Fruit fly (Drosophila melanogaster): Measurements from ENCODE around the gene Hsp26.

- TF ChIP-seq rgr (GFP tag; optimal IDR thresholded peaks at IDR 0.05): no peak
- TF ChIP-seq Myc (optimal IDR thresholded peaks at IDR 0.05): no peak
- no peak for TF ChIP-seq Dfd (GFP tag; optimal IDR thresholded peaks at IDR 0.05)
- no peak for TF ChIP-seq CG32264 (GFP tag; optimal IDR thresholded peaks at IDR 0.05)
- no peak for TF ChIP-seq Hnf4 (GFP tag; optimal IDR thresholded peaks at IDR 0.05)
- no peak for TF ChIP-seq usp (GFP tag; optimal IDR thresholded peaks at IDR 0.05)
Observed at dm6 chr3L:9421621-9422020, 44.4 kb upstream of the Hsp26 start.
